Fruit fly (Drosophila melanogaster) Kc167 (cell line): ENCODE data around the gene haf.

Experiments used
- Myc ChIP-seq: fragments of >200 bp; optimal IDR thresholded peaks from 2 replicates; lab custom pipeline; 2017; ENCODE audit warnings: missing external identifiers
- Sin3A ChIP-seq: fragments of >200 bp; optimal IDR thresholded peaks from 2 replicates; lab custom pipeline; 2018; ENCODE audit warnings: missing external identifiers
- psq ChIP-seq: fragments of >200 bp; optimal IDR thresholded peaks from 2 replicates; lab custom pipeline; 2017; ENCODE audit warnings: missing external identifiers
- ttk ChIP-seq: sonication (Bioruptor generic); optimal IDR thresholded peaks from 2 replicates; lab custom pipeline; 2017; ENCODE audit warnings: missing external identifiers

dm6 chr2L:1517378-1517777 lies 37.6 kb upstream of the haf start, which contains the start of gene CG18132:
- TF ChIP-seq Myc (lab: Kevin White, UChicago), result no peak
- no peak for TF ChIP-seq Sin3A (lab: Kevin White, UChicago)
- no peak for TF ChIP-seq ttk
- no peak for TF ChIP-seq psq (lab: Kevin White, UChicago)
